Fruit fly (Drosophila melanogaster) whole organism, embryonic: ENCODE results near the gene Shaw.

Experiments used
- Ada2b ChIP-seq: fragments of 200-800 bp; sonication (Bioruptor generic); IDR thresholded peaks from 2 replicates; pipeline ENCODE4 v1.3.6; 2022; ENCODE audit warnings: missing biosample characterization, missing genetic modification characterization
- CG10147 ChIP-seq: fragments of 200-800 bp; sonication (Bioruptor generic); optimal IDR thresholded peaks from 2 replicates; lab custom pipeline; 2019; ENCODE audit warnings: missing biosample characterization, mild to moderate bottlenecking, missing genetic modification characterization, moderate library complexity
- CG10209 ChIP-seq: fragments of 200-800 bp; sonication (Bioruptor generic); optimal IDR thresholded peaks from 3 replicates; lab custom pipeline; 2017; ENCODE audit warnings: missing biosample characterization, mild to moderate bottlenecking, missing genetic modification characterization, missing genetic modification reagents
- CG10274 ChIP-seq: fragments of 200-800 bp; sonication (Bioruptor generic); optimal IDR thresholded peaks from 3 replicates; lab custom pipeline; 2017; ENCODE audit warnings: missing biosample characterization, mild to moderate bottlenecking, missing genetic modification characterization
- CG12155 ChIP-seq: fragments of 200-800 bp; sonication (Bioruptor generic); optimal IDR thresholded peaks from 3 replicates; lab custom pipeline; 2016; ENCODE audit warnings: missing biosample characterization, missing genetic modification characterization
- CG15514 ChIP-seq: fragments of 200-800 bp; sonication (Bioruptor generic); optimal IDR thresholded peaks from 3 replicates; lab custom pipeline; 2017; ENCODE audit warnings: missing biosample characterization, missing genetic modification characterization, mild to moderate bottlenecking, moderate library complexity, missing genetic modification reagents
- CG1647 ChIP-seq: fragments of 200-800 bp; sonication (Bioruptor generic); optimal IDR thresholded peaks from 3 replicates; lab custom pipeline; 2016; ENCODE audit warnings: missing biosample characterization, missing genetic modification characterization
- CG16813 ChIP-seq: fragments of 200-800 bp; sonication (Bioruptor generic); IDR thresholded peaks from 3 replicates; pipeline ENCODE4 v1.3.6; 2022; ENCODE audit warnings: missing biosample characterization, missing genetic modification characterization; ENCODE audit not compliant: partially characterized antibody
- CG18262 ChIP-seq: fragments of 200-800 bp; optimal IDR thresholded peaks from 3 replicates; lab custom pipeline; 2019; ENCODE audit warnings: missing biosample characterization, mild to moderate bottlenecking, missing genetic modification characterization, moderate library complexity
- CG30431 ChIP-seq: fragments of 200-800 bp; sonication (Bioruptor generic); optimal IDR thresholded peaks from 2 replicates; lab custom pipeline; 2017; ENCODE audit warnings: missing biosample characterization, missing genetic modification characterization
- CG34422 ChIP-seq: fragments of 200-800 bp; sonication (Bioruptor generic); IDR thresholded peaks from 3 replicates; pipeline ENCODE4 v1.3.6; 2022; ENCODE audit warnings: missing biosample characterization, missing genetic modification characterization
- CG6854 ChIP-seq: fragments of 200-800 bp; sonication (Bioruptor generic); optimal IDR thresholded peaks from 3 replicates; lab custom pipeline; 2017; ENCODE audit warnings: missing biosample characterization, mild to moderate bottlenecking, missing genetic modification characterization
- CG7357 ChIP-seq: fragments of 200-800 bp; sonication (Bioruptor generic); IDR thresholded peaks from 3 replicates; pipeline ENCODE4 v1.3.6; 2022; ENCODE audit warnings: missing biosample characterization, missing genetic modification characterization
- CG8281 ChIP-seq: fragments of 200-800 bp; sonication (Bioruptor generic); optimal IDR thresholded peaks from 2 replicates; lab custom pipeline; 2018; ENCODE audit warnings: missing biosample characterization, mild to moderate bottlenecking, missing genetic modification characterization, moderate library complexity
- CG8290 ChIP-seq, 3 experiments: fragments of 200-800 bp; sonication (Bioruptor generic); optimal IDR thresholded peaks; 2 replicates each; lab custom pipeline; 2016 to 2019; ENCODE audit warnings: missing biosample characterization in 3 of 3, missing genetic modification characterization in 3 of 3, mild to moderate bottlenecking in 2 of 3, moderate library complexity in 1 of 3
- CG9215 ChIP-seq: fragments of 200-800 bp; sonication (Bioruptor generic); IDR thresholded peaks from 2 replicates; pipeline ENCODE4 v1.3.6; 2022; ENCODE audit warnings: missing biosample characterization, missing genetic modification characterization
- Dek ChIP-seq: fragments of 200-800 bp; sonication (Bioruptor generic); optimal IDR thresholded peaks from 3 replicates; lab custom pipeline; 2019; ENCODE audit warnings: missing biosample characterization, mild to moderate bottlenecking, missing genetic modification characterization, moderate library complexity
- Dfd ChIP-seq, 2 experiments: fragments of >200 bp; optimal IDR thresholded peaks; 2 replicates each; lab custom pipeline; 2017; ENCODE audit warnings: missing biosample characterization in 2 of 2, missing genetic modification characterization in 2 of 2
- Fer3 ChIP-seq: fragments of 200-800 bp; sonication (Bioruptor generic); optimal IDR thresholded peaks from 2 replicates; lab custom pipeline; 2018; ENCODE audit warnings: missing biosample characterization, mild to moderate bottlenecking, missing genetic modification characterization, moderate library complexity
- Gsc ChIP-seq: fragments of 200-800 bp; sonication (Bioruptor generic); IDR thresholded peaks from 2 replicates; pipeline ENCODE4 v1.3.6; 2022; ENCODE audit warnings: missing biosample characterization, missing genetic modification characterization
- Gug ChIP-seq: fragments of 200-800 bp; sonication (Bioruptor generic); IDR thresholded peaks from 4 replicates; pipeline ENCODE4 v1.3.6; 2022; ENCODE audit warnings: missing biosample characterization, missing genetic modification characterization
- Hand ChIP-seq: fragments of 200-800 bp; sonication (Bioruptor generic); optimal IDR thresholded peaks from 2 replicates; lab custom pipeline; 2017; ENCODE audit warnings: mild to moderate bottlenecking, missing biosample characterization, missing genetic modification reagents, missing genetic modification characterization
- Hmr ChIP-seq: fragments of 200-800 bp; sonication (Bioruptor generic); optimal IDR thresholded peaks from 3 replicates; lab custom pipeline; 2017; ENCODE audit warnings: mild to moderate bottlenecking, missing biosample characterization, missing genetic modification reagents, missing genetic modification characterization
- Hr39 ChIP-seq: fragments of >200 bp; optimal IDR thresholded peaks from 2 replicates; lab custom pipeline; 2017
- Hr51 ChIP-seq, 2 experiments: fragments of 200-800 bp; sonication (Bioruptor generic); optimal IDR thresholded peaks; 2 replicates in 1 of 2; 3 replicates in 1 of 2; lab custom pipeline; 2016 to 2018; ENCODE audit warnings: missing biosample characterization in 2 of 2, missing genetic modification characterization in 2 of 2, mild to moderate bottlenecking in 1 of 2, moderate library complexity in 1 of 2
- Hr78 ChIP-seq, 2 experiments: fragments of 200-800 bp in 1 of 2; fragments of >200 bp in 1 of 2; sonication (Bioruptor generic) in 1 of 2; optimal IDR thresholded peaks; 2 replicates each; lab custom pipeline; 2017 to 2019; ENCODE audit warnings: missing biosample characterization in 2 of 2, missing genetic modification characterization in 2 of 2, mild to moderate bottlenecking in 1 of 2, moderate library complexity in 1 of 2
- Meics ChIP-seq: fragments of 200-800 bp; sonication (Bioruptor generic); optimal IDR thresholded peaks from 2 replicates; lab custom pipeline; 2017; ENCODE audit warnings: missing biosample characterization, mild to moderate bottlenecking, missing genetic modification characterization
- Mes4 ChIP-seq: fragments of 200-800 bp; sonication (Bioruptor generic); optimal IDR thresholded peaks from 2 replicates; lab custom pipeline; 2016; ENCODE audit warnings: missing biosample characterization, missing genetic modification characterization
- Oli ChIP-seq: fragments of 200-800 bp; sonication (Bioruptor generic); optimal IDR thresholded peaks from 2 replicates; lab custom pipeline; 2018; ENCODE audit warnings: missing biosample characterization, mild to moderate bottlenecking, missing genetic modification characterization, moderate library complexity
- Scr ChIP-seq: fragments of 200-800 bp; sonication (Bioruptor generic); IDR thresholded peaks from 2 replicates; pipeline ENCODE4 v1.3.6; 2022; ENCODE audit warnings: missing biosample characterization, missing genetic modification characterization; ENCODE audit not compliant: partially characterized antibody
- ase ChIP-seq: fragments of 200-800 bp; sonication (Bioruptor generic); IDR thresholded peaks from 3 replicates; pipeline ENCODE4 v1.3.6; 2022; ENCODE audit warnings: missing biosample characterization, missing genetic modification characterization
- cato ChIP-seq: fragments of 200-800 bp; sonication (Bioruptor generic); optimal IDR thresholded peaks from 2 replicates; lab custom pipeline; 2016; ENCODE audit warnings: missing biosample characterization, missing genetic modification characterization, borderline replicate concordance
- chinmo ChIP-seq: fragments of 200-800 bp; sonication (Bioruptor generic); IDR thresholded peaks from 4 replicates; pipeline ENCODE4 v1.3.6; 2022; ENCODE audit warnings: missing biosample characterization, missing genetic modification characterization; ENCODE audit not compliant: partially characterized antibody
- ci ChIP-seq: fragments of 200-800 bp; sonication (Bioruptor generic); IDR thresholded peaks from 3 replicates; pipeline ENCODE4 v1.3.6; 2022; ENCODE audit warnings: missing biosample characterization, missing genetic modification characterization
- corto ChIP-seq: fragments of 200-800 bp; sonication (Bioruptor generic); optimal IDR thresholded peaks from 2 replicates; lab custom pipeline; 2016; ENCODE audit warnings: missing biosample characterization, mild to moderate bottlenecking, missing genetic modification characterization, moderate library complexity
- cwo ChIP-seq: fragments of 200-800 bp; sonication (Bioruptor generic); optimal IDR thresholded peaks from 3 replicates; lab custom pipeline; 2017; ENCODE audit warnings: missing biosample characterization, missing genetic modification characterization, mild to moderate bottlenecking, moderate library complexity, missing genetic modification reagents
- dpn ChIP-seq, 2 experiments: fragments of 200-800 bp; sonication (Bioruptor generic); optimal IDR thresholded peaks; 3 replicates each; lab custom pipeline; 2016; ENCODE audit warnings: missing biosample characterization in 2 of 2, missing genetic modification characterization in 2 of 2
- emc ChIP-seq: fragments of 200-800 bp; sonication (Bioruptor generic); optimal IDR thresholded peaks from 2 replicates; lab custom pipeline; 2016; ENCODE audit warnings: missing biosample characterization, missing genetic modification characterization
- gcm ChIP-seq: fragments of 200-800 bp; sonication (Bioruptor generic); optimal IDR thresholded peaks from 2 replicates; lab custom pipeline; 2019; ENCODE audit warnings: missing biosample characterization, mild to moderate bottlenecking, missing genetic modification characterization, moderate library complexity
- gsb ChIP-seq: fragments of 200-800 bp; sonication (Bioruptor generic); IDR thresholded peaks from 2 replicates; pipeline ENCODE4 v1.3.6; 2022; ENCODE audit warnings: missing biosample characterization, missing genetic modification characterization
- h ChIP-seq: fragments of >200 bp; optimal IDR thresholded peaks from 2 replicates; lab custom pipeline; 2017
- nerfin-1 ChIP-seq: fragments of 200-800 bp; sonication (Bioruptor generic); optimal IDR thresholded peaks from 3 replicates; lab custom pipeline; 2019; ENCODE audit warnings: missing biosample characterization, mild to moderate bottlenecking, missing genetic modification characterization, moderate library complexity
- odd ChIP-seq: fragments of 200-800 bp; sonication (Bioruptor generic); optimal IDR thresholded peaks from 2 replicates; lab custom pipeline; 2017; ENCODE audit warnings: missing biosample characterization, mild to moderate bottlenecking, missing genetic modification characterization
- onecut ChIP-seq: fragments of 200-800 bp; sonication (Bioruptor generic); IDR thresholded peaks from 2 replicates; pipeline ENCODE4 v1.3.6; 2022; ENCODE audit warnings: missing biosample characterization, missing genetic modification characterization
- pum ChIP-seq: fragments of 200-800 bp; sonication (Bioruptor generic); optimal IDR thresholded peaks from 2 replicates; lab custom pipeline; 2016; ENCODE audit warnings: missing biosample characterization, missing genetic modification characterization
- slbo ChIP-seq: fragments of 200-800 bp; sonication (Bioruptor generic); IDR thresholded peaks from 2 replicates; pipeline ENCODE4 v1.3.6; 2022; ENCODE audit warnings: missing biosample characterization, missing genetic modification characterization
- sob ChIP-seq: fragments of 200-800 bp; sonication (Bioruptor generic); IDR thresholded peaks from 2 replicates; pipeline ENCODE4 v1.3.6; 2022; ENCODE audit warnings: missing biosample characterization, missing genetic modification characterization
- trh ChIP-seq: fragments of 200-800 bp; sonication (Bioruptor generic); optimal IDR thresholded peaks from 2 replicates; lab custom pipeline; 2016; ENCODE audit warnings: missing biosample characterization, missing genetic modification characterization
- zf30C ChIP-seq: fragments of 200-800 bp; sonication (Bioruptor generic); optimal IDR thresholded peaks from 3 replicates; lab custom pipeline; 2018; ENCODE audit warnings: missing biosample characterization, mild to moderate bottlenecking, missing genetic modification characterization
- zfh1 ChIP-seq: fragments of 200-800 bp; sonication (Bioruptor generic); IDR thresholded peaks from 3 replicates; pipeline ENCODE4 v1.3.6; 2022; ENCODE audit warnings: missing biosample characterization, missing genetic modification characterization

The Shaw gene

DNA sequence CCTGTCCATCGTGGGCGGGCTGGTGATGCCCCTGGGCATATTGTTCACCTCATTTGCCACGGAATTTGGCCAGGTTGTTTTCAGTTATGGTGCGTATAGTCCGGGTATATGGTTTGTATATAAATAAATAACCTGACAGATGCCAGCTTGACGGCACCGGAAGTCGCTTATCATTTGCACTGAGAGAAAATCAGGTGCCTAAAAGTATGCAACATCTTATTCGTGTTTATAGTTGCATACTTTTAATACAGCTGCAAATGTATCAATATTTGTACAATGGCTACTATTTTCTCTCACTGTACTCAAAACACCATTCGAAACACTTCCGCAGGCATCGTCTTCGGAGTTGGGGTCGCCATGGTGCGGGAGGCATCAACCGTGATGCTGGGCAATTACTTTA, 30.7 kb downstream of the Shaw start (continued):
- no peak for TF ChIP-seq CG10147 (GFP tag; lab: Kevin White, UChicago)
- TF ChIP-seq Hmr (GFP tag; lab: Kevin White, UChicago), result peak; percentile 41
- no peak for TF ChIP-seq Mes4 (GFP tag; lab: Kevin White, UChicago)
- no peak for TF ChIP-seq cato (GFP tag; lab: Kevin White, UChicago)
- no peak for TF ChIP-seq CG9215
- no peak for TF ChIP-seq Dfd (GFP tag; optimal IDR thresholded peaks at IDR 0.05; lab: Kevin White, UChicago)
- peak; percentile 25 to 26 for TF ChIP-seq Hr51 (GFP tag; optimal IDR thresholded peaks at IDR 0.05; lab: Kevin White, UChicago)
- no peak for TF ChIP-seq h
- no peak for TF ChIP-seq Dek (tag; lab: Kevin White, UChicago)
- no peak for TF ChIP-seq CG12155 (GFP tag; lab: Kevin White, UChicago)
- no peak for TF ChIP-seq Gug (GFP tag; lab: Robert Waterston, UW)
- TF ChIP-seq Ada2b (GFP tag; lab: Robert Waterston, UW), result peak; percentile 11; the same call in 1 of the 2 replicates
- peak; percentile 3 for TF ChIP-seq CG10209
- no peak for TF ChIP-seq Scr (GFP tag; lab: Robert Waterston, UW)
- no peak for TF ChIP-seq CG10274 (GFP tag; lab: Kevin White, UChicago)
- peak; percentile 46; the same call in 1 of the 2 replicates for TF ChIP-seq sob (GFP tag; lab: Robert Waterston, UW)
- no peak for TF ChIP-seq Hr39
- peak; percentile 31 for TF ChIP-seq Meics (GFP tag; lab: Kevin White, UChicago)
- TF ChIP-seq gsb (GFP tag; lab: Robert Waterston, UW), result 0 out of 2 replicates have a peak, but pooled peaks have one; percentile 14
- peak; percentile 65 for TF ChIP-seq zf30C
- 0 out of 2 replicates have a peak, but pooled peaks have one; percentile 46 for TF ChIP-seq slbo (GFP tag; lab: Robert Waterston, UW)
- peak; percentile 7 for TF ChIP-seq odd (GFP tag; lab: Kevin White, UChicago)
- peak; percentile 6 for TF ChIP-seq Hand
- peak; percentile 34; the same call in 1 of the 3 replicates for TF ChIP-seq ci (GFP tag; lab: Robert Waterston, UW)
- TF ChIP-seq CG15514 (GFP tag; lab: Kevin White, UChicago), result peak; percentile 26
- no peak for TF ChIP-seq CG1647 (GFP tag; lab: Kevin White, UChicago)
- TF ChIP-seq CG34422 (GFP tag; lab: Robert Waterston, UW), result 0 out of 3 replicates have a peak, but pooled peaks have one; percentile 45
- TF ChIP-seq emc, result no peak
- TF ChIP-seq Fer3 (tag; lab: Kevin White, UChicago), result peak; percentile 13
- TF ChIP-seq CG6854 (GFP tag; lab: Kevin White, UChicago), result peak; percentile 2
- TF ChIP-seq cwo, result no peak
- no peak for TF ChIP-seq CG16813 (GFP tag; lab: Robert Waterston, UW)
- no peak for TF ChIP-seq CG18262 (tag; lab: Kevin White, UChicago)
- no peak for TF ChIP-seq CG30431
- no peak for TF ChIP-seq CG8290 (GFP tag; optimal IDR thresholded peaks at IDR 0.05; lab: Kevin White, UChicago)
- no peak for TF ChIP-seq CG8290 (tag; optimal IDR thresholded peaks at IDR 0.05; lab: Kevin White, UChicago)
- TF ChIP-seq chinmo (GFP tag; lab: Robert Waterston, UW), result no peak
- TF ChIP-seq pum, result no peak
- TF ChIP-seq gcm (GFP tag; lab: Kevin White, UChicago), result no peak
- no peak for TF ChIP-seq onecut (GFP tag; lab: Robert Waterston, UW)
- no peak for TF ChIP-seq Oli (tag; lab: Kevin White, UChicago)
- TF ChIP-seq corto (GFP tag; lab: Kevin White, UChicago), result no peak
- TF ChIP-seq zfh1 (GFP tag; lab: Robert Waterston, UW), result 0 out of 3 replicates have a peak, but pooled peaks have one; percentile 41
- TF ChIP-seq ase (GFP tag; lab: Robert Waterston, UW), result no peak
- no peak for TF ChIP-seq Gsc (GFP tag; lab: Robert Waterston, UW)
- peak; percentile 2 for TF ChIP-seq trh (GFP tag; lab: Kevin White, UChicago)
- TF ChIP-seq dpn (GFP tag; optimal IDR thresholded peaks at IDR 0.05; lab: Kevin White, UChicago), result peak in 1 of 2 experiments; percentile 40
- no peak for TF ChIP-seq CG7357
- TF ChIP-seq Hr78 (GFP tag; optimal IDR thresholded peaks at IDR 0.05; lab: Kevin White, UChicago), result no peak
- no peak for TF ChIP-seq nerfin-1 (tag; lab: Kevin White, UChicago)
- no peak for TF ChIP-seq CG8281 (tag; lab: Kevin White, UChicago)
